Fruit fly (Drosophila melanogaster) whole organism, adult: Measurements from ENCODE around the gene Sema5c.

Experiments used
- CG11617 ChIP-seq: fragments of 200-800 bp; sonication (Bioruptor generic); optimal IDR thresholded peaks from 2 replicates; lab custom pipeline; 2017; ENCODE audit warnings: mild to moderate bottlenecking, missing biosample characterization, missing genetic modification reagents, missing genetic modification characterization
- CG12768 ChIP-seq: fragments of 200-800 bp; sonication (Bioruptor generic); optimal IDR thresholded peaks from 2 replicates; lab custom pipeline; 2017; ENCODE audit warnings: missing biosample characterization, missing genetic modification characterization, mild to moderate bottlenecking, moderate library complexity, missing genetic modification reagents
- CG14711 ChIP-seq: fragments of 200-800 bp; sonication (Bioruptor generic); optimal IDR thresholded peaks from 2 replicates; lab custom pipeline; 2018; ENCODE audit warnings: missing biosample characterization, mild to moderate bottlenecking, missing genetic modification characterization, moderate library complexity
- CG1620 ChIP-seq: fragments of 200-800 bp; sonication (Bioruptor generic); optimal IDR thresholded peaks from 2 replicates; lab custom pipeline; 2016; ENCODE audit warnings: missing biosample characterization, missing genetic modification characterization
- CG33017 ChIP-seq: fragments of 200-800 bp; sonication (Bioruptor generic); optimal IDR thresholded peaks from 2 replicates; lab custom pipeline; 2018; ENCODE audit warnings: missing biosample characterization, mild to moderate bottlenecking, missing genetic modification characterization, moderate library complexity
- CG5204 ChIP-seq: fragments of 200-800 bp; sonication (Bioruptor generic); optimal IDR thresholded peaks from 2 replicates; lab custom pipeline; 2016; ENCODE audit warnings: missing biosample characterization, missing genetic modification characterization
- CG7045 ChIP-seq: fragments of 200-800 bp; sonication (Bioruptor generic); optimal IDR thresholded peaks from 2 replicates; lab custom pipeline; 2017; ENCODE audit warnings: missing biosample characterization, mild to moderate bottlenecking, missing genetic modification characterization
- CG7101 ChIP-seq: fragments of 200-800 bp; sonication (Bioruptor generic); optimal IDR thresholded peaks from 2 replicates; lab custom pipeline; 2018; ENCODE audit warnings: missing biosample characterization, mild to moderate bottlenecking, missing genetic modification characterization, moderate library complexity
- Clk ChIP-seq: fragments of 200-800 bp; sonication (Bioruptor generic); optimal IDR thresholded peaks from 2 replicates; lab custom pipeline; 2017; ENCODE audit warnings: missing biosample characterization, missing genetic modification characterization
- Crg-1 ChIP-seq: fragments of 200-800 bp; sonication (Bioruptor generic); optimal IDR thresholded peaks from 2 replicates; lab custom pipeline; 2016; ENCODE audit warnings: missing biosample characterization, missing genetic modification characterization
- Hr96 ChIP-seq: fragments of 200-800 bp; sonication (Bioruptor generic); optimal IDR thresholded peaks from 2 replicates; lab custom pipeline; 2016; ENCODE audit warnings: missing biosample characterization, missing genetic modification characterization
- Mnt ChIP-seq: fragments of 200-800 bp; sonication (Bioruptor generic); optimal IDR thresholded peaks from 2 replicates; lab custom pipeline; 2016; ENCODE audit warnings: missing biosample characterization, mild to moderate bottlenecking, missing genetic modification characterization
- bab1 ChIP-seq: fragments of 200-800 bp; sonication (Bioruptor generic); optimal IDR thresholded peaks from 3 replicates; lab custom pipeline; 2019; ENCODE audit warnings: missing biosample characterization, mild to moderate bottlenecking, missing genetic modification characterization, moderate library complexity
- cic ChIP-seq: fragments of 200-800 bp; sonication (Bioruptor generic); optimal IDR thresholded peaks from 2 replicates; lab custom pipeline; 2017; ENCODE audit warnings: missing biosample characterization, mild to moderate bottlenecking, missing genetic modification characterization, moderate library complexity
- cnc ChIP-seq, 2 experiments: fragments of >200 bp; optimal IDR thresholded peaks; 2 replicates each; lab custom pipeline; 2017
- kay ChIP-seq: fragments of 200-800 bp; sonication (Bioruptor generic); peaks from one replicate; lab custom pipeline; 2016; ENCODE audit warnings: missing biosample characterization, missing genetic modification characterization, borderline replicate concordance
- ovo ChIP-seq: fragments of 200-800 bp; sonication (Bioruptor generic); optimal IDR thresholded peaks from 2 replicates; lab custom pipeline; 2016; ENCODE audit warnings: missing biosample characterization, missing genetic modification characterization
- pad ChIP-seq: fragments of 200-800 bp; sonication (Bioruptor generic); optimal IDR thresholded peaks from 3 replicates; lab custom pipeline; 2017; ENCODE audit warnings: missing biosample characterization, missing genetic modification characterization, mild to moderate bottlenecking, moderate library complexity, missing genetic modification reagents
- tj ChIP-seq: fragments of 200-800 bp; sonication (Bioruptor generic); optimal IDR thresholded peaks from 3 replicates; lab custom pipeline; 2017; ENCODE audit warnings: missing biosample characterization, mild to moderate bottlenecking, missing genetic modification characterization, moderate library complexity
- toe ChIP-seq: fragments of 200-800 bp; sonication (Bioruptor generic); optimal IDR thresholded peaks from 2 replicates; lab custom pipeline; 2016; ENCODE audit warnings: missing biosample characterization, missing genetic modification characterization

Sema5c gene

DNA sequence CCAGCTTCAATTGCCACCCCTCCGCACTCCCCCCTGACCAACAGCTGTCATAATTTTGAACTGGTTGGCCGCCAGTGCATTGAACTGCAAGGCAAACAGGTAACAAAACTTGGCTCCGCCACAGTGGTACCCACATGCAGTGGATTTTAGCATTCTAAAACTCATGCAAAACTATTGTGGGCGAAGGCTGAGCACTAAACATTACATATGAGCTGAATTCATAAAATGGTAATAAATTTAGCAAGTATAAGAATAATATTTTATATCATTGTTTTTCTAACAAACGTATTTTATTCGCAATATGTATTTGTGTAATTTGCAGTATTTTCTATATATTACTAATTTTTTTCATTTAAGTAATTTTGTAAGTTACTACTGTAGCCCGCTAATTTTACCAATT lies 9.2 kb downstream of the Sema5c start:
- TF ChIP-seq bab1 (GFP tag; lab: Kevin White, UChicago) (no peak), CG33017 (tag; lab: Kevin White, UChicago) (no peak), pad (GFP tag; lab: Kevin White, UChicago) (no peak), CG1620 (GFP tag; lab: Kevin White, UChicago) (no peak), CG7101 (no peak), cic (GFP tag; lab: Kevin White, UChicago) (no peak), CG11617 (GFP tag; lab: Kevin White, UChicago) (no peak), Crg-1 (GFP tag; lab: Kevin White, UChicago) (no peak), CG12768 (GFP tag; lab: Kevin White, UChicago) (no peak), ovo (no peak), CG5204 (GFP tag; lab: Kevin White, UChicago) (no peak), cnc (optimal IDR thresholded peaks at IDR 0.05; lab: Kevin White, UChicago) (no peak)

DNA sequence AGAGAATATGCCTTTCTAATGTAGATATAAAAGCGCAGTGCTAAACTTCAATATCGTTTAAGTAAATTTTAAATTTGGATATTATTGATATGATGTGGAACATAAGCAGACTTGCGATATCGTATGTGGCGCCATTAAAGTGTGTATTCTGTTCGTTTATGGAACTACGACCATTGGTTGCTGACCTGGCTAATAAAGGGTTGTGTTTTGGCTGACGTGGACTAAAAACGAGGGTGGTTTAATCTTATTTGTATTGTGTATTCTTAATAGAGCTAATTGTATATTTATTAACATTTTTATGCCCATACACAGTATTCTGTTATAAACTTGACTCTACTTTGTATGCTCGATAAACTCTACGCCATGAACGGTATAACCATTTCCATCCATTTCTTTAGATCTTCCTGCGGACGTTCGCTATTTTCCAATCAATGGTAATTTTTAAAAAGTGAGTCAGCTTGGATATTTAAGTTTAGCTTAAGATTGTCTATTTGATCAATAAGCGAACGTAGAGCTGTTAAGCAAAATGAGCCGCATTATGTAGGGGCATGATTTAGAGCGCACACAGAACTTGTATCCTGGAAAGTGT lies 14.8 kb downstream of the Sema5c start:
- TF ChIP-seq Crg-1 (GFP tag; lab: Kevin White, UChicago) (no peak), kay (peak; percentile 35)

DNA sequence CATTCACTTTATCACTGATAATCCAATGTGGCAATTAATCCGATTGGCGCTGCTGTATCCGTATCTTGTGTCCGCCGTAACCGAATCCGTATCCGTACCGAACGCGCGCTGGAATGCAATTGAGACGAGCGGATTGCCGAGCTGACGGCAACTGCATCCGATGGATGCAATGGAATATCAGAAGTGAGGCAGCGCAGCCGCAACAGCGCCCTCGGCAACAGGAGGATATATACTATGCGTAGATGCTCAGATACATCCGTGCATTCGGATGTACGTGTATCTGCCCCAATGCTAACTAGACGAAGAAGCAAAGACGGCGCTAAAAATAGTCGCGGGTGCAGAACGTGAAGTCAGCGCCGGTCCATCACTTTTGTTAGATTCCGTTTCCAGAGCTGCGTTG lies 16.9 kb downstream of the Sema5c start, which contains the start of gene rols:
Gene rols, minus strand, starts transcription at position 101 of the 400 bp plus-strand sequence.
- TF ChIP-seq CG14711 (no peak), cnc (optimal IDR thresholded peaks at IDR 0.05; lab: Kevin White, UChicago) (no peak), ovo (no peak), CG7101 (no peak), toe (GFP tag; lab: Kevin White, UChicago) (no peak), bab1 (GFP tag; lab: Kevin White, UChicago) (no peak), CG11617 (GFP tag; lab: Kevin White, UChicago) (no peak), CG33017 (tag; lab: Kevin White, UChicago) (no peak), Mnt (GFP tag; lab: Kevin White, UChicago) (no peak), CG7045 (no peak), tj (GFP tag; lab: Kevin White, UChicago) (no peak), Hr96 (no peak), CG12768 (GFP tag; lab: Kevin White, UChicago) (no peak), Clk (no peak), Crg-1 (GFP tag; lab: Kevin White, UChicago) (no peak), cic (GFP tag; lab: Kevin White, UChicago) (no peak), CG5204 (GFP tag; lab: Kevin White, UChicago) (no peak), kay (no peak), CG1620 (GFP tag; lab: Kevin White, UChicago) (no peak)

DNA sequence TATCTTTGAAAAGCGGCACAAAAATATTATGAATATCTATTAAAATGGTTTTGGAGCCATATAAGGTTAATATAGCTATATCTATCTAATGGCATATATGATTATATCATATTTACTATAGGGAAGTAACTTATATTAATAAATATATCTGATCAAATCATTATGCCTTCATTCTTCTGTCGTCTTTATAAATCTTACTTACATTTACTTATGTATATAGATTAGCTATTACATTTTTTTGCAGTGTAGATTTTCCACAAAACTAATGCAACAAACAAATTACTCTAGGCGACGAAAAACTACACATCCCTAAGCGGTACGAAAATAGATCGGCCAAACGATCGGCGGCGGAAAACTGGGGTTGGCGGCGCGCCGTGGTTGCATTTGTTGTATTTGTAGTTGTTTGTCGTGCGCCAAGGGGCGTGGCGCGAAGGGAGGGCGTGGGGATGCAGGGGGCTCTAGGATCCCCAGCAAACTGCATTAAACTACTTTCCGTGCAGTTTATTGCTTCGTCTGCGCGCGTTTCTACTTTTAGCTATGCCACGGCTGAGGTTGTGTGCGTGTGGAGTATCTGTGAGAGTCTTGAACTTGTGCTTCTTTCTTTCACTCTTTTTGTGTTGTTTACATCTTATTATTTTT lies 18.1 kb downstream of the Sema5c start:
- TF ChIP-seq toe (GFP tag; lab: Kevin White, UChicago) (no peak), CG11617 (GFP tag; lab: Kevin White, UChicago) (no peak), cic (GFP tag; lab: Kevin White, UChicago) (no peak)

DNA sequence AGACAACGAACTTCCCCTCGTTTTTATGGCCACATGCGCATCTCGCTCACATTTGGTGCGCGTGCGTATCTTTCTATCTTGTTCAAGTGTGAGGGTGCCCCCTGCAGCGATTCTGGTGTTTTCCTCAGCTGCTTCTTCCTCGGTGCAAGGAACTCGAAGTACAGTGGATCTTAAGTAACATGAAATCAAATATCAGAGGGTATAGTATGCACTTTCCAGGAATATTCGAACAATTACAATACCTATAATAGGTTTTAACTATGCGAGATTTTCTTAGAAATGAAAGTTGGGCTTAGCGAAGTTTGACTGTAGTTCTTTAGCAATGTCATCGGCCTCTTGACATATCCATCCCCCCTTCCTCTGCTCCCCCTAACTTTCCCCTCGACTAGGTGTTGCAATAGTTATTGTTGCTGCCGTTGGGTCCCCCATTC lies 18.8 kb downstream of the Sema5c start:
- TF ChIP-seq CG7101 (no peak), CG12768 (GFP tag; lab: Kevin White, UChicago) (no peak), toe (GFP tag; lab: Kevin White, UChicago) (no peak), CG5204 (GFP tag; lab: Kevin White, UChicago) (no peak), CG33017 (tag; lab: Kevin White, UChicago) (no peak), pad (GFP tag; lab: Kevin White, UChicago) (no peak), cic (GFP tag; lab: Kevin White, UChicago) (no peak), cnc (optimal IDR thresholded peaks at IDR 0.05; lab: Kevin White, UChicago) (no peak), Crg-1 (GFP tag; lab: Kevin White, UChicago) (no peak), Mnt (GFP tag; lab: Kevin White, UChicago) (no peak), CG11617 (GFP tag; lab: Kevin White, UChicago) (no peak), Clk (no peak), ovo (no peak), kay (no peak)

DNA sequence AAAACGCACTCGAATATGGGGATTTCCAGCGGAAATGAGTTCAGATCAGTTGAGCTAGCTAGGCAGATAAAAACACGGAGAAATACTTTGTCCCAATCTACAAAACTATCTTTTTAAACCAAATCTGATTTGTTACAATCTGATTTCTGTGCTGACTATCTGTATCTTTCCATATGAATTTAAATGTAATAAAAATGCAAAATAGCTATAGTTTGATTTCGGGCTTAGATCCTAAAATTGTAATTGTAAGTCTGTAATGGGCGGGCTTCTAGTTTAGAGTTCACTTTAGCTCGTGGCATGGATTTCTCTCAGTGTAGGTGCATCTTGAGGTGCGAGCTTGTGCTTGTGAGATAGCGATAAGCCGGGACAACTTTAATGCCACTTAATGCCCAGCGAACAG lies 19.4 kb downstream of the Sema5c start:
- TF ChIP-seq CG7101 (no peak), kay (no peak), CG33017 (tag; lab: Kevin White, UChicago) (no peak), Crg-1 (GFP tag; lab: Kevin White, UChicago) (no peak), CG12768 (GFP tag; lab: Kevin White, UChicago) (no peak), pad (GFP tag; lab: Kevin White, UChicago) (no peak), CG5204 (GFP tag; lab: Kevin White, UChicago) (no peak), toe (GFP tag; lab: Kevin White, UChicago) (no peak), CG14711 (no peak), cnc (optimal IDR thresholded peaks at IDR 0.05; lab: Kevin White, UChicago) (no peak), CG1620 (GFP tag; lab: Kevin White, UChicago) (no peak), Hr96 (no peak), CG7045 (no peak), Clk (no peak), tj (GFP tag; lab: Kevin White, UChicago) (no peak), cic (GFP tag; lab: Kevin White, UChicago) (no peak), CG11617 (GFP tag; lab: Kevin White, UChicago) (no peak), bab1 (GFP tag; lab: Kevin White, UChicago) (no peak)
